Worm (Caenorhabditis elegans) whole organism, young adult: ENCODE data around the gene ceh-32.

Source experiments
- B0019.2 ChIP-seq: fragments of 200-800 bp; sonication (Bioruptor generic); conservative IDR thresholded peaks from 2 replicates; pipeline ENCODE4 v1.3.6; 2022; ENCODE audit warnings: missing genetic modification reagents, missing genetic modification characterization, missing compliant biosample characterization
- D2030.7 ChIP-seq: fragments of 200-800 bp; sonication (Bioruptor generic); IDR thresholded peaks from 2 replicates; pipeline ENCODE4 v1.3.6; 2022; ENCODE audit warnings: missing genetic modification reagents, missing genetic modification characterization, missing compliant biosample characterization
- F10E7.11 ChIP-seq: sonication (generic microtip); optimal IDR thresholded peaks from 2 replicates; lab custom pipeline; 2017; ENCODE audit warnings: mild to moderate bottlenecking, missing genetic modification characterization, moderate library complexity, missing compliant biosample characterization
- F49E8.2 ChIP-seq: sonication (generic microtip); optimal IDR thresholded peaks from 3 replicates; lab custom pipeline; 2017; ENCODE audit warnings: missing genetic modification characterization, mild to moderate bottlenecking, missing compliant biosample characterization, antibody characterized with exemption, moderate library complexity; ENCODE audit not compliant: insufficient read depth
- F52B5.7 ChIP-seq: sonication (generic microtip); optimal IDR thresholded peaks from 2 replicates; lab custom pipeline; 2016; ENCODE audit warnings: mild to moderate bottlenecking, missing genetic modification characterization, missing compliant biosample characterization
- F55B11.4 ChIP-seq: sonication (generic microtip); optimal IDR thresholded peaks from 2 replicates; lab custom pipeline; 2016; ENCODE audit warnings: missing compliant biosample characterization, missing genetic modification characterization, borderline replicate concordance; ENCODE audit not compliant: insufficient read depth
- K11D2.4 ChIP-seq: fragments of 200-800 bp; sonication (Bioruptor generic); IDR thresholded peaks from 2 replicates; pipeline ENCODE4 v1.3.6; 2022; ENCODE audit warnings: missing genetic modification reagents, missing genetic modification characterization, missing compliant biosample characterization
- K12H6.12 ChIP-seq: fragments of 200-800 bp; sonication (Bioruptor generic); optimal IDR thresholded peaks from 2 replicates; lab custom pipeline; 2018; ENCODE audit warnings: mild to moderate bottlenecking, missing genetic modification characterization, missing compliant biosample characterization
- T07F8.4 ChIP-seq: sonication (generic microtip); optimal IDR thresholded peaks from 2 replicates; lab custom pipeline; 2016; ENCODE audit warnings: mild to moderate bottlenecking, missing genetic modification characterization, moderate library complexity, missing compliant biosample characterization
- Y53F4B.3 ChIP-seq: fragments of 200-800 bp; sonication (Bioruptor generic); IDR thresholded peaks from 2 replicates; pipeline ENCODE4 v1.3.6; 2022; ENCODE audit warnings: missing genetic modification reagents, missing genetic modification characterization, missing compliant biosample characterization
- ama-1 ChIP-seq, 3 experiments: fragments of 150-350 bp in 1 of 3; sonication (generic microtip) in 2 of 3; optimal IDR thresholded peaks; 2 replicates each; lab custom pipeline; 2014 to 2018; ENCODE audit warnings: missing biosample characterization in 2 of 3, missing genetic modification characterization in 2 of 3, missing genetic modification reagents in 2 of 3
- atf-7 ChIP-seq: sonication (generic microtip); optimal IDR thresholded peaks from 2 replicates; lab custom pipeline; 2017; ENCODE audit warnings: mild to moderate bottlenecking, missing genetic modification characterization, missing compliant biosample characterization
- attf-5 ChIP-seq: fragments of 200-800 bp; sonication (Bioruptor generic); optimal IDR thresholded peaks from 2 replicates; lab custom pipeline; 2018; ENCODE audit warnings: mild to moderate bottlenecking, missing genetic modification characterization, missing compliant biosample characterization
- bed-2 ChIP-seq: fragments of 200-800 bp; sonication (Bioruptor generic); IDR thresholded peaks from 2 replicates; pipeline ENCODE4 v1.3.6; 2022; ENCODE audit warnings: missing genetic modification reagents, missing genetic modification characterization, missing compliant biosample characterization
- ccch-3 ChIP-seq: fragments of 200-800 bp; sonication (Bioruptor generic); optimal IDR thresholded peaks from 2 replicates; lab custom pipeline; 2018; ENCODE audit warnings: mild to moderate bottlenecking, missing genetic modification characterization, missing compliant biosample characterization
- cebp-1 ChIP-seq, 2 experiments: fragments of 200-800 bp in 1 of 2; sonication (Bioruptor generic) in 1 of 2; sonication (generic microtip) in 1 of 2; IDR thresholded peaks in 1 of 2; optimal IDR thresholded peaks in 1 of 2; 2 replicates each; pipeline versions ENCODE4 v1.3.6 to Lab custom; 2017 to 2022; ENCODE audit warnings: missing compliant biosample characterization in 2 of 2, missing genetic modification characterization in 2 of 2, mild to moderate bottlenecking in 1 of 2, missing genetic modification reagents in 1 of 2, moderate library complexity in 1 of 2
- ceh-27 ChIP-seq: fragments of 200-800 bp; sonication (Bioruptor generic); optimal IDR thresholded peaks from 2 replicates; lab custom pipeline; 2018; ENCODE audit warnings: mild to moderate bottlenecking, missing genetic modification characterization, moderate library complexity, missing compliant biosample characterization
- ceh-91 ChIP-seq: fragments of 200-800 bp; sonication (Bioruptor generic); IDR thresholded peaks from 2 replicates; pipeline ENCODE4 v1.3.6; 2022; ENCODE audit warnings: missing genetic modification reagents, missing genetic modification characterization, missing compliant biosample characterization
- egl-18 ChIP-seq: fragments of 200-800 bp; sonication (Bioruptor generic); IDR thresholded peaks from 2 replicates; pipeline ENCODE4 v1.3.6; 2022; ENCODE audit warnings: missing genetic modification reagents, missing genetic modification characterization, missing compliant biosample characterization
- hmg-1.2 ChIP-seq: fragments of 200-800 bp; sonication (Bioruptor generic); IDR thresholded peaks from 2 replicates; pipeline ENCODE4 v1.3.6; 2022; ENCODE audit warnings: missing genetic modification reagents, missing genetic modification characterization, missing compliant biosample characterization
- hsf-1 ChIP-seq: fragments of 200-800 bp; sonication (Bioruptor generic); IDR thresholded peaks from 2 replicates; pipeline ENCODE4 v1.3.6; 2022; ENCODE audit warnings: missing genetic modification reagents, missing genetic modification characterization, missing compliant biosample characterization
- lsy-27 ChIP-seq: sonication (generic microtip); optimal IDR thresholded peaks from 2 replicates; lab custom pipeline; 2017; ENCODE audit warnings: missing genetic modification characterization, mild to moderate bottlenecking, missing compliant biosample characterization, antibody characterized with exemption, missing genotype, borderline replicate concordance; ENCODE audit not compliant: insufficient read depth
- madf-6 ChIP-seq: fragments of 200-800 bp; sonication (Bioruptor generic); IDR thresholded peaks from 2 replicates; pipeline ENCODE4 v1.3.6; 2022; ENCODE audit warnings: missing genetic modification reagents, missing genetic modification characterization, missing compliant biosample characterization
- mel-28 ChIP-seq: sonication (generic microtip); optimal IDR thresholded peaks from 2 replicates; lab custom pipeline; 2016; ENCODE audit warnings: borderline replicate concordance, mild to moderate bottlenecking, missing genetic modification characterization, missing compliant biosample characterization
- nfya-2 ChIP-seq: fragments of 200-800 bp; sonication (Bioruptor generic); IDR thresholded peaks from 2 replicates; pipeline ENCODE4 v1.3.6; 2022; ENCODE audit warnings: missing genetic modification reagents, missing genetic modification characterization, missing compliant biosample characterization
- nfyb-1 ChIP-seq: fragments of 200-800 bp; sonication (Bioruptor generic); IDR thresholded peaks from 2 replicates; pipeline ENCODE4 v1.3.6; 2022; ENCODE audit warnings: missing genetic modification reagents, missing genetic modification characterization, missing compliant biosample characterization
- nhr-120 ChIP-seq: fragments of 200-800 bp; sonication (Bioruptor generic); IDR thresholded peaks from 2 replicates; pipeline ENCODE4 v1.3.6; 2022; ENCODE audit warnings: missing genetic modification characterization, missing compliant biosample characterization
- nhr-80 ChIP-seq: sonication (generic microtip); optimal IDR thresholded peaks from 2 replicates; lab custom pipeline; 2016; ENCODE audit warnings: missing genetic modification characterization, missing compliant biosample characterization
- pbrm-1 ChIP-seq: fragments of 200-800 bp; sonication (Bioruptor generic); IDR thresholded peaks from 2 replicates; pipeline ENCODE4 v1.3.6; 2022; ENCODE audit warnings: missing genetic modification reagents, missing genetic modification characterization, missing compliant biosample characterization
- rcor-1 ChIP-seq: fragments of 200-800 bp; sonication (Bioruptor generic); IDR thresholded peaks from 2 replicates; pipeline ENCODE4 v1.3.6; 2022; ENCODE audit warnings: missing genetic modification reagents, missing genetic modification characterization, missing compliant biosample characterization
- sdz-38 ChIP-seq: sonication (generic microtip); optimal IDR thresholded peaks from 2 replicates; lab custom pipeline; 2016; ENCODE audit warnings: missing genotype, missing genetic modification characterization, missing compliant biosample characterization
- somi-1 ChIP-seq: fragments of 200-800 bp; sonication (Bioruptor generic); optimal IDR thresholded peaks from 2 replicates; lab custom pipeline; 2018; ENCODE audit warnings: mild to moderate bottlenecking, missing genetic modification characterization, missing compliant biosample characterization
- tlf-1 ChIP-seq: fragments of 200-800 bp; sonication (Bioruptor generic); optimal IDR thresholded peaks from 2 replicates; lab custom pipeline; 2018; ENCODE audit warnings: mild to moderate bottlenecking, missing genetic modification characterization, missing compliant biosample characterization
- unc-62 ChIP-seq: fragments of 150-350 bp; optimal IDR thresholded peaks from 2 replicates; lab custom pipeline; 2014; ENCODE audit warnings: missing biosample characterization, missing genetic modification reagents, missing genetic modification characterization
- zim-3 ChIP-seq: sonication (generic microtip); optimal IDR thresholded peaks from 2 replicates; lab custom pipeline; 2017; ENCODE audit warnings: mild to moderate bottlenecking, missing genetic modification characterization, moderate library complexity, missing compliant biosample characterization
- ztf-22 ChIP-seq: fragments of 200-800 bp; sonication (Bioruptor generic); optimal IDR thresholded peaks from 2 replicates; lab custom pipeline; 2018; ENCODE audit warnings: mild to moderate bottlenecking, missing genetic modification characterization, moderate library complexity, missing compliant biosample characterization
- ztf-25 ChIP-seq: fragments of 200-800 bp; sonication (Bioruptor generic); IDR thresholded peaks from 2 replicates; pipeline ENCODE4 v1.3.6; 2022; ENCODE audit warnings: missing genetic modification reagents, missing genetic modification characterization, missing compliant biosample characterization
- ztf-28 ChIP-seq: fragments of 200-800 bp; sonication (Bioruptor generic); IDR thresholded peaks from 2 replicates; pipeline ENCODE4 v1.3.6; 2022; ENCODE audit warnings: missing genetic modification reagents, missing genetic modification characterization, missing compliant biosample characterization
- ztf-3 ChIP-seq: fragments of 200-800 bp; sonication (Bioruptor generic); optimal IDR thresholded peaks from 2 replicates; lab custom pipeline; 2018; ENCODE audit warnings: mild to moderate bottlenecking, missing genetic modification characterization, missing compliant biosample characterization
- ztf-6 ChIP-seq: fragments of 200-800 bp; sonication (Bioruptor generic); IDR thresholded peaks from 2 replicates; pipeline ENCODE4 v1.3.6; 2022; ENCODE audit warnings: missing genetic modification reagents, missing genetic modification characterization, missing compliant biosample characterization

The ceh-32 gene

ce11 chrV:11686877-11687276, 18.3 kb downstream of the ceh-32 start, which contains the start of gene W05E10.2:
TSS of gene W05E10.2 (plus strand) at chrV:11687177.
- TF ChIP-seq K12H6.12 (tag; lab: Kevin White, UChicago): no peak
- TF ChIP-seq lsy-27: no peak
- TF ChIP-seq T07F8.4 (tag; lab: Kevin White, UChicago): no peak

DNA sequence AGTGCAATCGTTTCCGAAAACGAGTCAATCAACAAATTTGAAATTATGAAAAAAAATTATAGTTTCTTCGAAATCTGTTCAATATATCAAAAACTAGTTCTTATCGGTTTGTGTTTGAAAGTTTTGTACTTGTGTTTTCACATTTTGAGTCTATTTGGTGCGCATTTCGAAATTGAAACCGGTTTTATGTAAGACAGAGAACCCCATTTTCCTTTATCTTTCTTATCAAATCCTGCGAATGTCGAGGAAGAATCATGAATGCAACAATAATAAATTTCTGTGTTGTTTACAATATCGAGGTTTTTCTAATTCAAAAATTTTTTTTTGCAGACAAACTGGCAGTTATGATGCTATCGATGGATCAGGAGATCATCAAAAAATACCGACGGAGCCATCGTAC, 22.3 kb downstream of the ceh-32 start:
- TF ChIP-seq cebp-1 (GFP tag; IDR thresholded peaks at IDR 0.05; lab: Robert Waterston, UW) (no peak), cebp-1 (tag; optimal IDR thresholded peaks at IDR 0.05; lab: Kevin White, UChicago) (peak; percentile 8), nhr-80 (no peak)

DNA sequence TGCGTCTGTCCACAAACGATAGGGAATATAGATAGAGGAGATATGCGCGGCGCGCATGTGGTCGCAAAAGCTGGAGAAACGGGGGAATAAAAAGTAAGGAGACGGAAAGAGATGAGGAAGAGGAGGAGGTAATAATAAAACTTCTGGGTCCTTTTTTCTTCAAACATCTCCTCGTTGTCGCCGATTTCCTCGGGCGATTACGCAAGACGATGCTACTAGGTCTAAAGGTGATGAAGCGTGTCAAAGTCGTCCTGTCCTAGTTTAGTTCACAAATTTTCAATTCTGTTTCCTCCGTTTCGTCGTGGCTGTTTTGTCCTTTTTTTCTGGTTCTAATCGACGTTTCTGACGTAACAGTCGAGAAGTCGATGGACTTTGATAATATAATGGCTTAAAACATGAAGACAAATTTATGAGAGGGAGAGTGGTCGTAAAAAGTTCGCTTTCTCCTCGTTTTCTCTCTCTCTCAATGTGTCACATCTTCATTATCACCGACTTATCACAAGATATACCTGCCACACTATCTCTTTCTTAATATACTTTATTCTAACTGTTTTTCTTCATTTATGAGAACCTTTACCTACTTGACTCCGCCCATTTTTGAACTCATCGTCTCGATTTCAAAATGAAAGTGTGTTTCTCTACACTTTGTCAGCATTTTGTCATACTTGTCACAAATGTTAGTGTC, 24.5 kb downstream of the ceh-32 start:
- TF ChIP-seq F49E8.2 (tag; lab: Kevin White, UChicago): no peak
- no peak for TF ChIP-seq tlf-1 (GFP tag; lab: Kevin White, UChicago)
- TF ChIP-seq hmg-1.2: no peak
- TF ChIP-seq madf-6 (GFP tag; lab: Robert Waterston, UW): no peak
- no peak for TF ChIP-seq nhr-80
- no peak for TF ChIP-seq F52B5.7 (tag; lab: Kevin White, UChicago)
- no peak for TF ChIP-seq zim-3
- TF ChIP-seq Y53F4B.3 (GFP tag; lab: Robert Waterston, UW): no peak
- no peak for TF ChIP-seq D2030.7 (GFP tag; lab: Robert Waterston, UW)
- no peak for TF ChIP-seq rcor-1 (GFP tag; lab: Robert Waterston, UW)
- TF ChIP-seq mel-28 (tag; lab: Kevin White, UChicago): no peak
- no peak for TF ChIP-seq ceh-27 (GFP tag; lab: Kevin White, UChicago)
- TF ChIP-seq ccch-3 (GFP tag; lab: Kevin White, UChicago): no peak

ce11 chrV:11677494-11677893, 27.7 kb downstream of the ceh-32 start:
- TF ChIP-seq egl-18: no peak
- TF ChIP-seq T07F8.4 (tag; lab: Kevin White, UChicago): no peak
- no peak for TF ChIP-seq ztf-22 (GFP tag; lab: Kevin White, UChicago)
- TF ChIP-seq nfya-2 (GFP tag; lab: Robert Waterston, UW): no peak
- TF ChIP-seq F49E8.2 (tag; lab: Kevin White, UChicago): no peak
- no peak for TF ChIP-seq D2030.7 (GFP tag; lab: Robert Waterston, UW)
- no peak for TF ChIP-seq rcor-1 (GFP tag; lab: Robert Waterston, UW)
- no peak for TF ChIP-seq atf-7
- TF ChIP-seq ztf-3: no peak
- no peak for TF ChIP-seq nhr-120 (GFP tag; lab: Robert Waterston, UW)
- TF ChIP-seq B0019.2 (GFP tag; lab: Robert Waterston, UW): no peak
- TF ChIP-seq somi-1 (GFP tag; lab: Kevin White, UChicago): no peak
- TF ChIP-seq nhr-80: no peak
- TF ChIP-seq tlf-1 (GFP tag; lab: Kevin White, UChicago): no peak
- TF ChIP-seq madf-6 (GFP tag; lab: Robert Waterston, UW): no peak
- no peak for TF ChIP-seq pbrm-1
- TF ChIP-seq K11D2.4 (GFP tag; lab: Robert Waterston, UW): no peak

DNA sequence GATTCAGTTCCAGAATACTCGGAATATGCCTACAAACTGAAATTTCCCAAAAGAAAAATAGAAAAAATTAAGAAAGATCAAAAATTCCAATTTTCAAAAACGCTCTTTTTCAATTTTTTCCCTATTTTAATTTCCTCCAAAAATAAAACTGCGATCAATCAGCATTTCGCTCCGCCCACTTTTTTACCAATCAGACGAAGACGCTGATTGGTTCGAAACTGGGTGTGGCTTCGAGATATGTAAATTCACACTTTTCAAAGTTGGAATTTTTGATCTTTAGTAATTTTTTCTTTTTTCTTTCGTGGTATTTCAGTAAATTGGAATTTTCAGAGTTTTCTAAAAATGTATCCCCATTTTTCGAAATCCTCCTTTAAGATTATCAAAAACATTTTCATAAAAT, 28.2 kb downstream of the ceh-32 start:
- TF ChIP-seq sdz-38 (tag; lab: Kevin White, UChicago): no peak
- no peak for TF ChIP-seq F55B11.4 (tag; lab: Kevin White, UChicago)
- TF ChIP-seq F10E7.11 (tag; lab: Kevin White, UChicago): no peak
- TF ChIP-seq hsf-1 (GFP tag; lab: Robert Waterston, UW): no peak
- no peak for TF ChIP-seq bed-2
- TF ChIP-seq attf-5 (GFP tag; lab: Kevin White, UChicago): no peak
- TF ChIP-seq pbrm-1: no peak
- no peak for TF ChIP-seq ztf-25
- no peak for TF ChIP-seq ztf-28 (GFP tag; lab: Robert Waterston, UW)
- no peak for TF ChIP-seq ama-1 (optimal IDR thresholded peaks at IDR 0.05; lab: Kevin White, UChicago)
- no peak for TF ChIP-seq ama-1 (GFP tag; optimal IDR thresholded peaks at IDR 0.05; lab: Kevin White, UChicago)
- TF ChIP-seq ztf-3: no peak
- TF ChIP-seq nfyb-1 (GFP tag; lab: Robert Waterston, UW): no peak
- TF ChIP-seq unc-62 (GFP tag; lab: Kevin White, UChicago): no peak
- TF ChIP-seq ztf-6 (GFP tag; lab: Robert Waterston, UW): no peak
- no peak for TF ChIP-seq ceh-91 (GFP tag; lab: Robert Waterston, UW)
